Fruit fly (Drosophila melanogaster) whole organism: ENCODE results near the gene Trs20.

Experiments
- CG8478 ChIP-seq: fragments of >200 bp; optimal IDR thresholded peaks from 2 replicates; lab custom pipeline; 2018; ENCODE audit warnings: inconsistent platforms
- Dll ChIP-seq: fragments of >200 bp; optimal IDR thresholded peaks from 2 replicates; lab custom pipeline; 2017
- EcR ChIP-seq, 2 experiments: fragments of >200 bp; optimal IDR thresholded peaks; 2 replicates each; lab custom pipeline; 2017; ENCODE audit warnings: missing biosample characterization in 2 of 2, missing genetic modification characterization in 2 of 2, missing genetic modification reagents in 2 of 2
- pan ChIP-seq: fragments of >200 bp; optimal IDR thresholded peaks from 2 replicates; lab custom pipeline; 2017
- psq ChIP-seq: fragments of >200 bp; optimal IDR thresholded peaks from 2 replicates; lab custom pipeline; 2017
- usp ChIP-seq: fragments of >200 bp; optimal IDR thresholded peaks from 2 replicates; lab custom pipeline; 2017; ENCODE audit warnings: missing biosample characterization, missing genetic modification characterization, mixed read lengths

DNA sequence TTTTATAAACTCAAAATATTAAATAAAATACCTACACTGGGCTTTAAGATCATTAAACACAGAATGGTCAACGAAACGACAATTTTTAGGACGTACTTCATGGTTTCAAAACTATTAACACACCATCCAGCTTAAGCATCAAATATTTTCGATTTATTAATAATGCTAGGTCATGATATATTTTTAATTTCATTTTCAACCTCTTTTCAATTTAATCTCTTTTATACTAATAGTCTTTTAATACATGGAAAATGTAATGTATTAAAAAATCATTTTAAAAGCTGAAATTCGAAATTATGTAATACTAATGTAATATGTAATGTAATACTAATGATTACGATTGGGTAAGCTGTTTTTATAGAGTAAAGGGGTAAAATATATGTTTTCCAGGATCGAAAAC is 38.6 kb upstream of the Trs20 start, which contains the start of gene CG33796:
- TF ChIP-seq Dll (no peak), psq (lab: Kevin White, UChicago) (no peak), pan (lab: Kevin White, UChicago) (no peak), usp (GFP tag; lab: Kevin White, UChicago) (no peak), EcR (GFP tag; optimal IDR thresholded peaks at IDR 0.05; lab: Kevin White, UChicago) (no peak), CG8478 (lab: Kevin White, UChicago) (no peak)
